Worm (Caenorhabditis elegans) whole organism, midembryonic: ENCODE measurements around the gene mys-1.

Experiments used
- T22C8.4 ChIP-seq: fragments of 200-800 bp; sonication (Bioruptor generic); IDR thresholded peaks from 2 replicates; pipeline ENCODE4 v1.3.6; 2022; ENCODE audit warnings: missing genetic modification characterization, missing compliant biosample characterization
- klf-2 ChIP-seq: fragments of 200-800 bp; sonication (Bioruptor generic); conservative IDR thresholded peaks from 2 replicates; pipeline ENCODE4 v1.3.6; 2022; ENCODE audit warnings: missing genetic modification reagents, missing genetic modification characterization, missing compliant biosample characterization
- tab-1 ChIP-seq: fragments of 200-800 bp; sonication (Bioruptor generic); IDR thresholded peaks from 2 replicates; pipeline ENCODE4 v1.3.6; 2022; ENCODE audit warnings: missing genetic modification characterization, missing compliant biosample characterization

DNA sequence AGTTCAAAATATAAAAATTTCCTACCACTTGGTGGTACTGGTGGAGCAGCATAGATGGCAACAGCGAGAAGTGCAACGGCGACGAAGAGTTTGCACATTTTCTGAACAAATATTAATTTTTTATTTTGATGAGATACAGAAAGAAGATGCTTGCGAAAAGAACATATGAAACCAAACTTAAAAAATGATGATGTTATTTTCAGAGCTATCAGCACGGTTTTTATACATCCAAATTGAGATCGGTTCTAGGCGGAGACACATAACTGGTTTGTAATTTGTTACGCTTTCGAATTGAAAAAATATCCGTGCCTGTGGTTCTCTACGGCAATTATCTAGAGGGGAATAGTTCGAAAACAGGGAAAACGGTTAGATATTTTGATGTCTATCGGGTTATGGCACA lies 31.4 kb downstream of the mys-1 start, which contains the start of gene txt-17:
- TF ChIP-seq T22C8.4 (GFP tag; lab: Robert Waterston, UW) (no peak), tab-1 (GFP tag; lab: Robert Waterston, UW) (no peak), klf-2 (GFP tag; lab: Robert Waterston, UW) (no peak)
